Fruit fly (Drosophila melanogaster) whole organism, adult: ENCODE data around the gene CG9095.

Experiments used
- CG11617 ChIP-seq: fragments of 200-800 bp; sonication (Bioruptor generic); optimal IDR thresholded peaks from 2 replicates; lab custom pipeline; 2017; ENCODE audit warnings: mild to moderate bottlenecking, missing biosample characterization, missing genetic modification reagents, missing genetic modification characterization
- CG12768 ChIP-seq: fragments of 200-800 bp; sonication (Bioruptor generic); optimal IDR thresholded peaks from 2 replicates; lab custom pipeline; 2017; ENCODE audit warnings: missing biosample characterization, missing genetic modification characterization, mild to moderate bottlenecking, moderate library complexity, missing genetic modification reagents
- CG14711 ChIP-seq: fragments of 200-800 bp; sonication (Bioruptor generic); optimal IDR thresholded peaks from 2 replicates; lab custom pipeline; 2018; ENCODE audit warnings: missing biosample characterization, mild to moderate bottlenecking, missing genetic modification characterization, moderate library complexity
- CG1620 ChIP-seq: fragments of 200-800 bp; sonication (Bioruptor generic); optimal IDR thresholded peaks from 2 replicates; lab custom pipeline; 2016; ENCODE audit warnings: missing biosample characterization, missing genetic modification characterization
- CG5204 ChIP-seq: fragments of 200-800 bp; sonication (Bioruptor generic); optimal IDR thresholded peaks from 2 replicates; lab custom pipeline; 2016; ENCODE audit warnings: missing biosample characterization, missing genetic modification characterization
- CG7045 ChIP-seq: fragments of 200-800 bp; sonication (Bioruptor generic); optimal IDR thresholded peaks from 2 replicates; lab custom pipeline; 2017; ENCODE audit warnings: missing biosample characterization, mild to moderate bottlenecking, missing genetic modification characterization
- CG7101 ChIP-seq: fragments of 200-800 bp; sonication (Bioruptor generic); optimal IDR thresholded peaks from 2 replicates; lab custom pipeline; 2018; ENCODE audit warnings: missing biosample characterization, mild to moderate bottlenecking, missing genetic modification characterization, moderate library complexity
- Clk ChIP-seq: fragments of 200-800 bp; sonication (Bioruptor generic); optimal IDR thresholded peaks from 2 replicates; lab custom pipeline; 2017; ENCODE audit warnings: missing biosample characterization, missing genetic modification characterization
- Crg-1 ChIP-seq: fragments of 200-800 bp; sonication (Bioruptor generic); optimal IDR thresholded peaks from 2 replicates; lab custom pipeline; 2016; ENCODE audit warnings: missing biosample characterization, missing genetic modification characterization
- Mnt ChIP-seq: fragments of 200-800 bp; sonication (Bioruptor generic); optimal IDR thresholded peaks from 2 replicates; lab custom pipeline; 2016; ENCODE audit warnings: missing biosample characterization, mild to moderate bottlenecking, missing genetic modification characterization
- bab1 ChIP-seq: fragments of 200-800 bp; sonication (Bioruptor generic); optimal IDR thresholded peaks from 3 replicates; lab custom pipeline; 2019; ENCODE audit warnings: missing biosample characterization, mild to moderate bottlenecking, missing genetic modification characterization, moderate library complexity
- cic ChIP-seq: fragments of 200-800 bp; sonication (Bioruptor generic); optimal IDR thresholded peaks from 2 replicates; lab custom pipeline; 2017; ENCODE audit warnings: missing biosample characterization, mild to moderate bottlenecking, missing genetic modification characterization, moderate library complexity
- cnc ChIP-seq, 2 experiments: fragments of >200 bp; optimal IDR thresholded peaks; 2 replicates each; lab custom pipeline; 2017
- kay ChIP-seq: fragments of 200-800 bp; sonication (Bioruptor generic); peaks from one replicate; lab custom pipeline; 2016; ENCODE audit warnings: missing biosample characterization, missing genetic modification characterization, borderline replicate concordance
- ovo ChIP-seq: fragments of 200-800 bp; sonication (Bioruptor generic); optimal IDR thresholded peaks from 2 replicates; lab custom pipeline; 2016; ENCODE audit warnings: missing biosample characterization, missing genetic modification characterization
- pad ChIP-seq: fragments of 200-800 bp; sonication (Bioruptor generic); optimal IDR thresholded peaks from 3 replicates; lab custom pipeline; 2017; ENCODE audit warnings: missing biosample characterization, missing genetic modification characterization, mild to moderate bottlenecking, moderate library complexity, missing genetic modification reagents
- tj ChIP-seq: fragments of 200-800 bp; sonication (Bioruptor generic); optimal IDR thresholded peaks from 3 replicates; lab custom pipeline; 2017; ENCODE audit warnings: missing biosample characterization, mild to moderate bottlenecking, missing genetic modification characterization, moderate library complexity
- toe ChIP-seq: fragments of 200-800 bp; sonication (Bioruptor generic); optimal IDR thresholded peaks from 2 replicates; lab custom pipeline; 2016; ENCODE audit warnings: missing biosample characterization, missing genetic modification characterization

CG9095 gene

dm6 chrX:15090371-15090770 lies 72.7 kb downstream of the CG9095 start:
- no peak for TF ChIP-seq CG14711 (tag; lab: Kevin White, UChicago)
- TF ChIP-seq ovo (GFP tag; lab: Kevin White, UChicago), result no peak
- TF ChIP-seq CG11617 (GFP tag; lab: Kevin White, UChicago), result no peak
- no peak for TF ChIP-seq bab1 (GFP tag; lab: Kevin White, UChicago)
- no peak for TF ChIP-seq pad
- no peak for TF ChIP-seq tj
- no peak for TF ChIP-seq Clk
- no peak for TF ChIP-seq CG5204 (GFP tag; lab: Kevin White, UChicago)
- no peak for TF ChIP-seq CG1620
- TF ChIP-seq CG7101 (tag; lab: Kevin White, UChicago), result no peak
- no peak for TF ChIP-seq toe (GFP tag; lab: Kevin White, UChicago)
- no peak for TF ChIP-seq CG12768 (GFP tag; lab: Kevin White, UChicago)
- no peak for TF ChIP-seq kay (GFP tag; lab: Kevin White, UChicago)
- TF ChIP-seq cic (GFP tag; lab: Kevin White, UChicago), result no peak
- TF ChIP-seq CG7045 (GFP tag; lab: Kevin White, UChicago), result no peak
- no peak for TF ChIP-seq cnc (optimal IDR thresholded peaks at IDR 0.05; lab: Kevin White, UChicago)
- TF ChIP-seq Mnt (GFP tag; lab: Kevin White, UChicago), result no peak
- TF ChIP-seq Crg-1 (GFP tag; lab: Kevin White, UChicago), result no peak
